Fruit fly (Drosophila melanogaster): ENCODE results near the gene S6k.

Gene S6k

dm6 chr3L:5820039-5820438 lies 9.3 kb upstream of the S6k start (continued):
- TF ChIP-seq fd102C (GFP tag; optimal IDR thresholded peaks at IDR 0.05) (no peak), CG12744 (GFP tag; optimal IDR thresholded peaks at IDR 0.05) (no peak), NC2β (GFP tag; optimal IDR thresholded peaks at IDR 0.05) (no peak), jigr1 (GFP tag; IDR thresholded peaks at IDR 0.05) (no peak), h (optimal IDR thresholded peaks at IDR 0.05) (no peak), Meics (GFP tag; optimal IDR thresholded peaks at IDR 0.05) (peak; percentile 3), CG9609 (GFP tag; optimal IDR thresholded peaks at IDR 0.05) (no peak), CoRest (tag; optimal IDR thresholded peaks at IDR 0.05) (no peak), bcd (GFP tag; optimal IDR thresholded peaks at IDR 0.05) (no peak), Sox102F (GFP tag; optimal IDR thresholded peaks at IDR 0.05) (peak; percentile 15), org-1 (GFP tag; optimal IDR thresholded peaks at IDR 0.05) (no peak), CG8281 (tag; optimal IDR thresholded peaks at IDR 0.05) (no peak), CG17359 (tag; optimal IDR thresholded peaks at IDR 0.05) (peak; percentile 17), sens (GFP tag) (peak; percentile 82), Atf3 (GFP tag; optimal IDR thresholded peaks at IDR 0.05) (no peak), corto (GFP tag; optimal IDR thresholded peaks at IDR 0.05) (no peak), ftz-f1 (GFP tag; optimal IDR thresholded peaks at IDR 0.05) (no peak), caup (GFP tag; optimal IDR thresholded peaks at IDR 0.05; ENCODE audit: severe bottlenecking) (no peak), CG2199 (GFP tag; IDR thresholded peaks at IDR 0.05) (no peak), CG17385 (GFP tag; optimal IDR thresholded peaks at IDR 0.05) (no peak), CG2678 (tag; optimal IDR thresholded peaks at IDR 0.05) (peak; percentile 30), CG9932 (GFP tag; IDR thresholded peaks at IDR 0.05) (peak; percentile 30; the same call in 1 of the 2 replicates), dmrt11E (tag; optimal IDR thresholded peaks at IDR 0.05) (peak; percentile 7), CG14965 (GFP tag; optimal IDR thresholded peaks at IDR 0.05; ENCODE audit: borderline replicate concordance) (no peak), BEAF-32 (GFP tag; optimal IDR thresholded peaks at IDR 0.05) (no peak), CG7987 (GFP tag; optimal IDR thresholded peaks at IDR 0.05) (no peak), unpg (GFP tag; optimal IDR thresholded peaks at IDR 0.05) (peak; percentile 7), CG11247 (GFP tag; IDR thresholded peaks at IDR 0.05) (no peak), ems (GFP tag; optimal IDR thresholded peaks at IDR 0.05) (no peak), Chrac-16 (GFP tag; optimal IDR thresholded peaks at IDR 0.05) (no peak), BtbVII (GFP tag; optimal IDR thresholded peaks at IDR 0.05) (no peak), CG18599 (GFP tag; optimal IDR thresholded peaks at IDR 0.05) (no peak), Dip3 (GFP tag; optimal IDR thresholded peaks at IDR 0.05) (no peak), CG14860 (GFP tag; IDR thresholded peaks at IDR 0.05; ENCODE audit: partially characterized antibody) (no peak), CG18619 (GFP tag; optimal IDR thresholded peaks at IDR 0.05) (no peak), mld (GFP tag; IDR thresholded peaks at IDR 0.05; ENCODE audit: partially characterized antibody) (no peak), CG16779 (GFP tag; IDR thresholded peaks at IDR 0.05) (no peak), mam (GFP tag; optimal IDR thresholded peaks at IDR 0.05) (peak; percentile 30), Side (GFP tag; optimal IDR thresholded peaks at IDR 0.05) (no peak), CG17328 (GFP tag; IDR thresholded peaks at IDR 0.05) (peak; percentile 25; the same call in 1 of the 2 replicates), NFAT (GFP tag; IDR thresholded peaks at IDR 0.05) (no peak), kah (GFP tag; optimal IDR thresholded peaks at IDR 0.05) (no peak), CG10321 (GFP tag; IDR thresholded peaks at IDR 0.05) (no peak), CG12219 (GFP tag; optimal IDR thresholded peaks at IDR 0.05) (no peak), CG3726 (GFP tag; IDR thresholded peaks at IDR 0.05) (no peak), ab (GFP tag; optimal IDR thresholded peaks at IDR 0.05) (no peak), CG2116 (GFP tag; optimal IDR thresholded peaks at IDR 0.05) (no peak), CG1603 (tag; optimal IDR thresholded peaks at IDR 0.05) (peak; percentile 38), gt (GFP tag; IDR thresholded peaks at IDR 0.05) (no peak), Rfx (GFP tag; IDR thresholded peaks at IDR 0.05) (no peak), Mrtf (GFP tag; IDR thresholded peaks at IDR 0.05) (no peak), Ets65A (GFP tag) (peak; percentile 87)

All from whole organism, embryonic.